Worm (Caenorhabditis elegans): ENCODE results near the gene cog-1.

DNA sequence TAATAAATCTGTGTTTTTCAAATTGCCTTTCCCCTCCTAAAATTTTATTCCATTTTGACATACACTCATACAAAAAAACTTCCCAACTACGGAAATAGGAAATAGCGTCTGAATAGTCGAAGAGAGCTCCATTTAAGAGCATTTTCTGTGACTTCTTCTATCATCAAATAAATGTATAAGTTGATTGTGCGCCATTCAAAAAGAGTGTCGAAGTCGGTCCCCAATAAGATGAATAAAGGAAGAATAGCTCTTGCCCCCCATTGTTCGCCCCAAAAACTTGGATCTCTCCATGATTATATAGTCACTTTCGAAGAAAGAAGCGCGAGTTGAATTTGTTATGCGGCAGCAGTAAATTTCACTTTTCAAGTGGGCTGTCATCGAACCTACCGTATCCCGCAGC is 9.8 kb upstream of the cog-1 start:
- no peak for TF ChIP-seq ama-1 (optimal IDR thresholded peaks at IDR 0.05)
- TF ChIP-seq tbx-37 (GFP tag; conservative IDR thresholded peaks at IDR 0.05) = no peak
- no peak for TF ChIP-seq ets-7 (tag; optimal IDR thresholded peaks at IDR 0.05)
- no peak for TF ChIP-seq tra-4 (tag; optimal IDR thresholded peaks at IDR 0.05)
- no peak for TF ChIP-seq tbx-11 (GFP tag; IDR thresholded peaks at IDR 0.05)
